Worm (Caenorhabditis elegans): Measurements from ENCODE around the gene B0035.18.

- TF ChIP-seq ama-1 (optimal IDR thresholded peaks at IDR 0.05), result no peak
- no peak for TF ChIP-seq Y22D7AL.16 (tag; optimal IDR thresholded peaks at IDR 0.05)
- no peak for TF ChIP-seq syd-9 (tag; optimal IDR thresholded peaks at IDR 0.05)
- no peak for TF ChIP-seq elt-2 (tag; optimal IDR thresholded peaks at IDR 0.05)
- no peak for TF ChIP-seq pha-4 (tag; optimal IDR thresholded peaks at IDR 0.05)
- TF ChIP-seq unc-55 (GFP tag; optimal IDR thresholded peaks at IDR 0.05), result no peak
- TF ChIP-seq pag-3 (tag; optimal IDR thresholded peaks at IDR 0.05; ENCODE audit: borderline replicate concordance), result no peak
- TF ChIP-seq tbx-7 (tag; optimal IDR thresholded peaks at IDR 0.05), result no peak
Observed at ce11 chrIV:11296787-11297186, 23.3 kb upstream of the B0035.18 start, which contains the start of gene mttu-1.
